Fruit fly (Drosophila melanogaster) whole organism, pupa: ENCODE results near the gene CG11694.

Experiments
- CG10348 ChIP-seq: fragments of 200-800 bp; sonication (Bioruptor generic); IDR thresholded peaks from 2 replicates; pipeline ENCODE4 v1.3.6; 2022; ENCODE audit warnings: missing biosample characterization, missing genetic modification characterization
- CG12605 ChIP-seq: fragments of 200-800 bp; sonication (Bioruptor generic); IDR thresholded peaks from 2 replicates; pipeline ENCODE4 v1.3.6; 2022; ENCODE audit warnings: missing biosample characterization, missing genetic modification characterization
- CG13204 ChIP-seq: fragments of 200-800 bp; sonication (Bioruptor generic); optimal IDR thresholded peaks from 2 replicates; lab custom pipeline; 2018; ENCODE audit warnings: missing biosample characterization, mild to moderate bottlenecking, missing genetic modification characterization, moderate library complexity
- CG14655 ChIP-seq: fragments of 200-800 bp; sonication (Bioruptor generic); optimal IDR thresholded peaks from 3 replicates; lab custom pipeline; 2017; ENCODE audit warnings: mild to moderate bottlenecking, missing biosample characterization, missing genetic modification reagents, missing genetic modification characterization
- CG15710 ChIP-seq: fragments of 200-800 bp; sonication (Bioruptor generic); optimal IDR thresholded peaks from 2 replicates; lab custom pipeline; 2018; ENCODE audit warnings: missing biosample characterization, mild to moderate bottlenecking, missing genetic modification characterization, moderate library complexity
- CG17806 ChIP-seq: fragments of 200-800 bp; sonication (Bioruptor generic); optimal IDR thresholded peaks from 2 replicates; lab custom pipeline; 2018; ENCODE audit warnings: missing biosample characterization, mild to moderate bottlenecking, missing genetic modification characterization, moderate library complexity
- CG32121 ChIP-seq: fragments of 200-800 bp; sonication (Bioruptor generic); IDR thresholded peaks from 2 replicates; pipeline ENCODE4 v1.3.6; 2022; ENCODE audit warnings: missing biosample characterization, missing genetic modification characterization
- CG34367 ChIP-seq: fragments of 200-800 bp; sonication (Bioruptor generic); optimal IDR thresholded peaks from 2 replicates; lab custom pipeline; 2018; ENCODE audit warnings: missing biosample characterization, mild to moderate bottlenecking, missing genetic modification characterization
- CG4496 ChIP-seq: fragments of 200-800 bp; sonication (Bioruptor generic); IDR thresholded peaks from 3 replicates; pipeline ENCODE4 v1.3.6; 2022; ENCODE audit warnings: missing biosample characterization, missing genetic modification characterization
- CG8159 ChIP-seq: fragments of 200-800 bp; sonication (Bioruptor generic); optimal IDR thresholded peaks from 3 replicates; lab custom pipeline; 2018; ENCODE audit warnings: missing biosample characterization, mild to moderate bottlenecking, missing genetic modification characterization, moderate library complexity
- CG8301 ChIP-seq: fragments of 200-800 bp; sonication (Bioruptor generic); optimal IDR thresholded peaks from 2 replicates; lab custom pipeline; 2018; ENCODE audit warnings: missing biosample characterization, mild to moderate bottlenecking, missing genetic modification characterization
- CG9948 ChIP-seq: fragments of 200-800 bp; sonication (Bioruptor generic); optimal IDR thresholded peaks from 2 replicates; lab custom pipeline; 2018; ENCODE audit warnings: missing biosample characterization, mild to moderate bottlenecking, missing genetic modification characterization, moderate library complexity
- D1 ChIP-seq: fragments of 200-800 bp; sonication (Bioruptor generic); optimal IDR thresholded peaks from 2 replicates; lab custom pipeline; 2018; ENCODE audit warnings: missing biosample characterization, mild to moderate bottlenecking, missing genetic modification characterization, moderate library complexity
- EcR ChIP-seq: fragments of 200-800 bp; sonication (Bioruptor generic); optimal IDR thresholded peaks from 3 replicates; lab custom pipeline; 2019; ENCODE audit warnings: missing biosample characterization, missing genetic modification characterization, mild to moderate bottlenecking, moderate library complexity, missing genetic modification reagents
- Ets98B ChIP-seq: fragments of 200-800 bp; sonication (Bioruptor generic); IDR thresholded peaks from 2 replicates; pipeline ENCODE4 v1.3.6; 2022; ENCODE audit warnings: missing biosample characterization, missing genetic modification characterization
- Pif1A ChIP-seq: fragments of 200-800 bp; sonication (Bioruptor generic); optimal IDR thresholded peaks from 3 replicates; lab custom pipeline; 2016; ENCODE audit warnings: missing biosample characterization, missing genetic modification characterization
- Pif1B ChIP-seq: fragments of 200-800 bp; sonication (Bioruptor generic); optimal IDR thresholded peaks from 3 replicates; lab custom pipeline; 2016; ENCODE audit warnings: missing biosample characterization, missing genetic modification characterization
- Snoo ChIP-seq: fragments of 200-800 bp; sonication (Bioruptor generic); optimal IDR thresholded peaks from 3 replicates; lab custom pipeline; 2017; ENCODE audit warnings: missing biosample characterization, mild to moderate bottlenecking, missing genetic modification characterization, inconsistent platforms
- fd96Ca ChIP-seq: fragments of 200-800 bp; sonication (Bioruptor generic); IDR thresholded peaks from 3 replicates; pipeline ENCODE4 v1.3.6; 2022; ENCODE audit warnings: missing biosample characterization, missing genetic modification characterization
- gl ChIP-seq: fragments of 200-800 bp; sonication (Bioruptor generic); optimal IDR thresholded peaks from 2 replicates; lab custom pipeline; 2018; ENCODE audit warnings: missing biosample characterization, mild to moderate bottlenecking, missing genetic modification characterization
- rn ChIP-seq: fragments of 200-800 bp; sonication (Bioruptor generic); IDR thresholded peaks from 2 replicates; pipeline ENCODE4 v1.3.6; 2022; ENCODE audit warnings: missing biosample characterization, missing genetic modification characterization

CG11694 gene

dm6 chr3R:8264302-8265080, 47.4 kb downstream of the CG11694 start, which contains the start of the genes RPA1 and Mcm2:
TSS of gene RPA1 (minus strand) at chr3R:8264451.
TSS of gene Mcm2 (plus strand) at chr3R:8264970.
- TF ChIP-seq CG15710 (peak; percentile 83), CG12605 (GFP tag; lab: Robert Waterston, UW) (no peak), rn (GFP tag; lab: Robert Waterston, UW) (peak; percentile 73), CG9948 (tag; lab: Kevin White, UChicago) (peak; percentile 77), CG13204 (no peak), CG4496 (GFP tag; lab: Robert Waterston, UW) (peak; percentile 85), D1 (tag; lab: Kevin White, UChicago) (no peak), CG17806 (tag; lab: Kevin White, UChicago) (peak; percentile 70), CG14655 (GFP tag; lab: Kevin White, UChicago) (no peak), CG10348 (GFP tag; lab: Robert Waterston, UW) (peak; percentile 39; the same call in 1 of the 2 replicates), Snoo (peak; percentile 85), gl (no peak), CG8301 (peak; percentile 64), CG34367 (peak; percentile 65), Ets98B (GFP tag; lab: Robert Waterston, UW) (peak; percentile 71; the same call in 1 of the 2 replicates), fd96Ca (GFP tag; lab: Robert Waterston, UW) (peak; percentile 61; the same call in 2 of the 3 replicates), Pif1A (no peak), EcR (no peak), Pif1B (GFP tag; lab: Kevin White, UChicago) (no peak), CG8159 (tag; lab: Kevin White, UChicago) (peak; percentile 83), CG32121 (GFP tag; lab: Robert Waterston, UW) (peak; percentile 73)

- TF ChIP-seq fd96Ca (GFP tag; lab: Robert Waterston, UW) (no peak), CG34367 (no peak), Snoo (no peak), CG13204 (no peak), CG4496 (GFP tag; lab: Robert Waterston, UW) (no peak), CG15710 (no peak), CG12605 (GFP tag; lab: Robert Waterston, UW) (no peak), CG10348 (GFP tag; lab: Robert Waterston, UW) (no peak), Ets98B (GFP tag; lab: Robert Waterston, UW) (no peak), D1 (tag; lab: Kevin White, UChicago) (no peak), Pif1B (GFP tag; lab: Kevin White, UChicago) (no peak), CG9948 (tag; lab: Kevin White, UChicago) (no peak), CG8301 (no peak), CG8159 (tag; lab: Kevin White, UChicago) (no peak), CG14655 (GFP tag; lab: Kevin White, UChicago) (no peak), CG32121 (GFP tag; lab: Robert Waterston, UW) (no peak), EcR (no peak)
- TF ChIP-seq, all 21 proteins: peak for 0
Observed at dm6 chr3R:8261634-8262033, 50.3 kb downstream of the CG11694 start.
